Fruit fly (Drosophila melanogaster) whole organism, embryonic: ENCODE data around the gene waw.

Experiments used
- Bdp1 ChIP-seq: fragments of 200-800 bp; sonication (Bioruptor generic); optimal IDR thresholded peaks from 3 replicates; lab custom pipeline; 2016; ENCODE audit warnings: missing biosample characterization, missing genetic modification characterization
- CG12299 ChIP-seq: fragments of 200-800 bp; sonication (Bioruptor generic); optimal IDR thresholded peaks from 2 replicates; lab custom pipeline; 2018; ENCODE audit warnings: missing biosample characterization, mild to moderate bottlenecking, missing genetic modification characterization
- CG13287 ChIP-seq: fragments of 200-800 bp; sonication (Bioruptor generic); IDR thresholded peaks from 2 replicates; pipeline ENCODE4 v1.3.6; 2022; ENCODE audit warnings: missing biosample characterization, missing genetic modification characterization; ENCODE audit not compliant: partially characterized antibody
- CG14965 ChIP-seq: fragments of 200-800 bp; sonication (Bioruptor generic); optimal IDR thresholded peaks from 2 replicates; lab custom pipeline; 2016; ENCODE audit warnings: missing biosample characterization, missing genetic modification characterization, borderline replicate concordance
- CG15011 ChIP-seq: fragments of 200-800 bp; sonication (Bioruptor generic); optimal IDR thresholded peaks from 3 replicates; lab custom pipeline; 2018; ENCODE audit warnings: missing biosample characterization, mild to moderate bottlenecking, missing genetic modification characterization
- CG17385 ChIP-seq: fragments of 200-800 bp; sonication (Bioruptor generic); optimal IDR thresholded peaks from 3 replicates; lab custom pipeline; 2018; ENCODE audit warnings: missing biosample characterization, mild to moderate bottlenecking, missing genetic modification characterization
- CG18599 ChIP-seq: fragments of 200-800 bp; sonication (Bioruptor generic); optimal IDR thresholded peaks from 3 replicates; lab custom pipeline; 2017; ENCODE audit warnings: missing biosample characterization, missing genetic modification characterization, mild to moderate bottlenecking, moderate library complexity, missing genetic modification reagents
- CG2889 ChIP-seq: fragments of 200-800 bp; sonication (Bioruptor generic); IDR thresholded peaks from 3 replicates; pipeline ENCODE4 v1.3.6; 2022; ENCODE audit warnings: missing biosample characterization, missing genetic modification characterization
- CG33213 ChIP-seq: fragments of 200-800 bp; sonication (Bioruptor generic); optimal IDR thresholded peaks from 3 replicates; lab custom pipeline; 2016; ENCODE audit warnings: missing biosample characterization, missing genetic modification characterization
- CG34224 ChIP-seq: fragments of 200-800 bp; sonication (Bioruptor generic); IDR thresholded peaks from 3 replicates; pipeline ENCODE4 v1.3.6; 2022; ENCODE audit warnings: missing biosample characterization, missing genetic modification characterization; ENCODE audit not compliant: partially characterized antibody
- CG34376 ChIP-seq: fragments of 200-800 bp; sonication (Bioruptor generic); optimal IDR thresholded peaks from 2 replicates; lab custom pipeline; 2018; ENCODE audit warnings: missing biosample characterization, mild to moderate bottlenecking, missing genetic modification characterization
- CG34422 ChIP-seq: fragments of 200-800 bp; sonication (Bioruptor generic); IDR thresholded peaks from 3 replicates; pipeline ENCODE4 v1.3.6; 2022; ENCODE audit warnings: missing biosample characterization, missing genetic modification characterization
- CG4360 ChIP-seq: fragments of 200-800 bp; sonication (Bioruptor generic); IDR thresholded peaks from 2 replicates; pipeline ENCODE4 v1.3.6; 2022; ENCODE audit warnings: missing biosample characterization, missing genetic modification characterization
- CG4730 ChIP-seq: fragments of 200-800 bp; sonication (Bioruptor generic); IDR thresholded peaks from 2 replicates; pipeline ENCODE4 v1.3.6; 2022; ENCODE audit warnings: missing biosample characterization, missing genetic modification characterization
- CG6765 ChIP-seq: fragments of 200-800 bp; sonication (Bioruptor generic); optimal IDR thresholded peaks from 3 replicates; lab custom pipeline; 2017; ENCODE audit warnings: missing biosample characterization, mild to moderate bottlenecking, missing genetic modification characterization
- CG7357 ChIP-seq: fragments of 200-800 bp; sonication (Bioruptor generic); IDR thresholded peaks from 3 replicates; pipeline ENCODE4 v1.3.6; 2022; ENCODE audit warnings: missing biosample characterization, missing genetic modification characterization
- CG7928 ChIP-seq: fragments of 200-800 bp; sonication (Bioruptor generic); optimal IDR thresholded peaks from 2 replicates; lab custom pipeline; 2017; ENCODE audit warnings: missing biosample characterization, mild to moderate bottlenecking, missing genetic modification characterization
- Fer3 ChIP-seq: fragments of 200-800 bp; sonication (Bioruptor generic); optimal IDR thresholded peaks from 2 replicates; lab custom pipeline; 2018; ENCODE audit warnings: missing biosample characterization, mild to moderate bottlenecking, missing genetic modification characterization, moderate library complexity
- HLH4C ChIP-seq: fragments of 200-800 bp; sonication (Bioruptor generic); IDR thresholded peaks from 3 replicates; pipeline ENCODE4 v1.3.6; 2022; ENCODE audit warnings: missing biosample characterization, missing genetic modification characterization; ENCODE audit not compliant: partially characterized antibody
- HLHmδ ChIP-seq: fragments of 200-800 bp; sonication (Bioruptor generic); optimal IDR thresholded peaks from 2 replicates; lab custom pipeline; 2018; ENCODE audit warnings: missing biosample characterization, mild to moderate bottlenecking, missing genetic modification characterization, moderate library complexity
- Hr51 ChIP-seq, 2 experiments: fragments of 200-800 bp; sonication (Bioruptor generic); optimal IDR thresholded peaks; 2 replicates in 1 of 2; 3 replicates in 1 of 2; lab custom pipeline; 2016 to 2018; ENCODE audit warnings: missing biosample characterization in 2 of 2, missing genetic modification characterization in 2 of 2, mild to moderate bottlenecking in 1 of 2, moderate library complexity in 1 of 2
- Med ChIP-seq: fragments of 200-800 bp; sonication (Bioruptor generic); peaks from one replicate; lab custom pipeline; 2016; ENCODE audit warnings: missing biosample characterization, missing genetic modification characterization, mild to moderate bottlenecking, inconsistent platforms, moderate library complexity
- PHDP ChIP-seq: fragments of 200-800 bp; sonication (Bioruptor generic); optimal IDR thresholded peaks from 3 replicates; lab custom pipeline; 2018; ENCODE audit warnings: missing biosample characterization, mild to moderate bottlenecking, missing genetic modification characterization, moderate library complexity
- Pdp1 ChIP-seq, 2 experiments: fragments of 200-800 bp; sonication (Bioruptor generic); optimal IDR thresholded peaks; 3 replicates each; lab custom pipeline; 2016; ENCODE audit warnings: missing biosample characterization in 2 of 2, missing genetic modification characterization in 2 of 2, mild to moderate bottlenecking in 1 of 2, moderate library complexity in 1 of 2
- Sry-β ChIP-seq: fragments of 200-800 bp; sonication (Bioruptor generic); optimal IDR thresholded peaks from 2 replicates; lab custom pipeline; 2018; ENCODE audit warnings: missing biosample characterization, mild to moderate bottlenecking, missing genetic modification characterization, moderate library complexity
- Trl ChIP-seq, 3 experiments: fragments of >200 bp in 2 of 3; fragments of 200-800 bp in 1 of 3; sonication (Bioruptor generic) in 1 of 3; optimal IDR thresholded peaks; 2 replicates in 1 of 3; 3 replicates in 2 of 3; lab custom pipeline; 2016 to 2017; ENCODE audit warnings: missing biosample characterization in 1 of 3, missing genetic modification characterization in 1 of 3
- Xbp1 ChIP-seq: fragments of 200-800 bp; sonication (Bioruptor generic); optimal IDR thresholded peaks from 3 replicates; lab custom pipeline; 2016; ENCODE audit warnings: missing biosample characterization, mild to moderate bottlenecking, missing genetic modification characterization
- bsh ChIP-seq, 2 experiments: fragments of 200-800 bp; sonication (Bioruptor generic); optimal IDR thresholded peaks; 2 replicates each; lab custom pipeline; 2017 to 2018; ENCODE audit warnings: mild to moderate bottlenecking in 2 of 2, missing biosample characterization in 2 of 2, missing genetic modification characterization in 2 of 2, moderate library complexity in 1 of 2
- chinmo ChIP-seq: fragments of 200-800 bp; sonication (Bioruptor generic); IDR thresholded peaks from 4 replicates; pipeline ENCODE4 v1.3.6; 2022; ENCODE audit warnings: missing biosample characterization, missing genetic modification characterization; ENCODE audit not compliant: partially characterized antibody
- crol ChIP-seq: fragments of 200-800 bp; sonication (Bioruptor generic); IDR thresholded peaks from 2 replicates; pipeline ENCODE4 v1.3.6; 2022; ENCODE audit warnings: missing biosample characterization, missing genetic modification characterization
- cwo ChIP-seq: fragments of 200-800 bp; sonication (Bioruptor generic); optimal IDR thresholded peaks from 3 replicates; lab custom pipeline; 2017; ENCODE audit warnings: missing biosample characterization, missing genetic modification characterization, mild to moderate bottlenecking, moderate library complexity, missing genetic modification reagents
- dimm ChIP-seq: fragments of 200-800 bp; sonication (Bioruptor generic); IDR thresholded peaks from 2 replicates; pipeline ENCODE4 v1.3.6; 2022; ENCODE audit warnings: missing biosample characterization, missing genetic modification characterization
- ewg ChIP-seq: fragments of 200-800 bp; sonication (Bioruptor generic); optimal IDR thresholded peaks from 3 replicates; lab custom pipeline; 2017; ENCODE audit warnings: mild to moderate bottlenecking, missing biosample characterization, missing genetic modification reagents, missing genetic modification characterization
- exex ChIP-seq: fragments of 200-800 bp; sonication (Bioruptor generic); optimal IDR thresholded peaks from 4 replicates; lab custom pipeline; 2018; ENCODE audit warnings: missing biosample characterization, mild to moderate bottlenecking, missing genetic modification characterization, moderate library complexity
- gem ChIP-seq: fragments of 200-800 bp; sonication (Bioruptor generic); optimal IDR thresholded peaks from 2 replicates; lab custom pipeline; 2019; ENCODE audit warnings: missing biosample characterization, mild to moderate bottlenecking, missing genetic modification characterization, moderate library complexity
- gt ChIP-seq: fragments of 200-800 bp; sonication (Bioruptor generic); IDR thresholded peaks from 2 replicates; pipeline ENCODE4 v1.3.6; 2022; ENCODE audit warnings: missing biosample characterization, missing genetic modification characterization
- h ChIP-seq: fragments of >200 bp; optimal IDR thresholded peaks from 2 replicates; lab custom pipeline; 2017
- lilli ChIP-seq: fragments of 200-800 bp; sonication (Bioruptor generic); optimal IDR thresholded peaks from 3 replicates; lab custom pipeline; 2016; ENCODE audit warnings: missing biosample characterization, missing genetic modification characterization
- luna ChIP-seq: fragments of 200-800 bp; sonication (Bioruptor generic); optimal IDR thresholded peaks from 2 replicates; lab custom pipeline; 2016; ENCODE audit warnings: missing biosample characterization, missing genetic modification characterization
- mirr ChIP-seq: fragments of 200-800 bp; sonication (Bioruptor generic); optimal IDR thresholded peaks from 3 replicates; lab custom pipeline; 2018; ENCODE audit warnings: missing biosample characterization, mild to moderate bottlenecking, missing genetic modification characterization
- odd ChIP-seq: fragments of 200-800 bp; sonication (Bioruptor generic); optimal IDR thresholded peaks from 2 replicates; lab custom pipeline; 2017; ENCODE audit warnings: missing biosample characterization, mild to moderate bottlenecking, missing genetic modification characterization
- onecut ChIP-seq: fragments of 200-800 bp; sonication (Bioruptor generic); IDR thresholded peaks from 2 replicates; pipeline ENCODE4 v1.3.6; 2022; ENCODE audit warnings: missing biosample characterization, missing genetic modification characterization
- pum ChIP-seq: fragments of 200-800 bp; sonication (Bioruptor generic); optimal IDR thresholded peaks from 2 replicates; lab custom pipeline; 2016; ENCODE audit warnings: missing biosample characterization, missing genetic modification characterization
- ro ChIP-seq: fragments of 200-800 bp; sonication (Bioruptor generic); IDR thresholded peaks from 2 replicates; pipeline ENCODE4 v1.3.6; 2022; ENCODE audit warnings: missing biosample characterization, missing genetic modification characterization
- sd ChIP-seq: fragments of 200-800 bp; sonication (Bioruptor generic); optimal IDR thresholded peaks from 3 replicates; lab custom pipeline; 2018; ENCODE audit warnings: missing biosample characterization, mild to moderate bottlenecking, missing genetic modification characterization, moderate library complexity
- sens-2 ChIP-seq: fragments of 200-800 bp; sonication (Bioruptor generic); IDR thresholded peaks from 2 replicates; pipeline ENCODE4 v1.3.6; 2022; ENCODE audit warnings: missing biosample characterization, missing genetic modification characterization
- vnd ChIP-seq: fragments of 200-800 bp; sonication (Bioruptor generic); IDR thresholded peaks from 3 replicates; pipeline ENCODE4 v1.3.6; 2022; ENCODE audit warnings: missing biosample characterization, missing genetic modification characterization; ENCODE audit not compliant: partially characterized antibody
- yki ChIP-seq: fragments of >200 bp; optimal IDR thresholded peaks from 3 replicates; lab custom pipeline; 2018

Gene waw

DNA sequence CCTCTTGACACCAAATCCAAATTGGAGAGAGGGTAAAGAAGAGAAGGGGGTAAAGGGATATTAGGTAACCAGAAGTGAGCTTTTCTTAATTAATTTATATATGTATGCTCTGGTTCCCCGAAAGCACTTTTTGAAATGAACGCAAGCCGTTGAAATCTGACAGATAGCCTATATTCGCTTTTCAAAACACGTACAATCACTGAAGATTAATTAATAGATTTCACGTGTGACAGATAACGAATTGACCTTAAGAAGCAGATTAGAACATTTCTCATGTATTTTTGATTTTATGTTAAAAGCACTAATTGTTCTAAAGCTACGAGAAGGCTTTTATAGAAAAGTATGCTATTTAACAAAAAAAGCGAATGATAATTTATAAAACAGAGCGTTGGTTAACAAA, 25.8 kb upstream of the waw start:
- peak; percentile 69 for TF ChIP-seq cwo (GFP tag; lab: Kevin White, UChicago)
- TF ChIP-seq mirr (GFP tag; lab: Kevin White, UChicago): peak; percentile 65
- peak in 1 of 2 experiments; percentile 69 for TF ChIP-seq Pdp1 (GFP tag; optimal IDR thresholded peaks at IDR 0.05; lab: Kevin White, UChicago)
- TF ChIP-seq CG34376 (GFP tag; lab: Kevin White, UChicago): peak; percentile 56
- peak; percentile 85 for TF ChIP-seq exex (tag; lab: Kevin White, UChicago)
- no peak for TF ChIP-seq Bdp1 (GFP tag; lab: Kevin White, UChicago)
- TF ChIP-seq PHDP (tag; lab: Kevin White, UChicago): no peak

DNA sequence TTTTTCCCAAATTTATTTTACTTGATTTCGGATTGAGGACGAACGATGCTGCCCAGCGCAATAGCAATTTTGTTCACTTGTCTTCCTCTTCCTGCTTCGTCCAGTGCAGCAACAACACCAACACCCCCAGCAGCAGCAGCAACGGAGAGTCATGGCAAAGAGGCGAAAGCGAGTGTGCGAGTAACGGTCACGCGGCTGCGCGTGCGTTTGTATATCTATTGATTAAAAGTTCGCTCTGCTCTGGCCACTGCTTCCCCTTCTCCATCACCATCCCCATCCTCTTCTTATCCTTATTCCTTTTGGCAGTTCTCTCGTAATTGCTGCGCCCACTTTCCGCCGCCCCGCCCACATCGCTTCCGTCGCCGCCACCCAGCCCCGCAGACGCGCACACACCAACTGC, 24.7 kb upstream of the waw start:
- TF ChIP-seq crol (GFP tag; lab: Robert Waterston, UW): peak; percentile 43
- no peak for TF ChIP-seq CG4730 (GFP tag; lab: Robert Waterston, UW)
- no peak for TF ChIP-seq HLHmδ (GFP tag; lab: Kevin White, UChicago)
- TF ChIP-seq CG17385 (GFP tag; lab: Kevin White, UChicago): peak; percentile 70
- no peak for TF ChIP-seq CG7928 (GFP tag; lab: Kevin White, UChicago)
- TF ChIP-seq gt (GFP tag; lab: Robert Waterston, UW): no peak
- no peak for TF ChIP-seq CG12299 (tag; lab: Kevin White, UChicago)
- TF ChIP-seq gem (tag; lab: Kevin White, UChicago): no peak
- no peak for TF ChIP-seq pum (GFP tag; lab: Kevin White, UChicago)
- TF ChIP-seq CG7357 (GFP tag; lab: Robert Waterston, UW): no peak
- peak; percentile 92 for TF ChIP-seq onecut (GFP tag; lab: Robert Waterston, UW)
- TF ChIP-seq CG15011: no peak
- TF ChIP-seq Sry-β (GFP tag; lab: Kevin White, UChicago): no peak
- 0 out of 4 replicates have a peak, but pooled peaks have one; percentile 18 for TF ChIP-seq chinmo (GFP tag; lab: Robert Waterston, UW)
- TF ChIP-seq Trl (optimal IDR thresholded peaks at IDR 0.05; lab: Kevin White, UChicago): peak in 1 of 2 experiments; percentile 6
- TF ChIP-seq Trl (GFP tag; optimal IDR thresholded peaks at IDR 0.05; lab: Kevin White, UChicago): no peak
- no peak for TF ChIP-seq yki (lab: Kevin White, UChicago)
- peak; percentile 33 for TF ChIP-seq Med (GFP tag; lab: Kevin White, UChicago)
- TF ChIP-seq CG18599 (GFP tag; lab: Kevin White, UChicago): peak; percentile 11
- no peak for TF ChIP-seq dimm (GFP tag; lab: Robert Waterston, UW)
- TF ChIP-seq bsh (GFP tag; optimal IDR thresholded peaks at IDR 0.05; lab: Kevin White, UChicago): peak in 1 of 2 experiments; percentile 5
- TF ChIP-seq vnd (GFP tag; lab: Robert Waterston, UW): no peak
- TF ChIP-seq luna (GFP tag; lab: Kevin White, UChicago): no peak
- TF ChIP-seq ewg (GFP tag; lab: Kevin White, UChicago): peak; percentile 86
- TF ChIP-seq Xbp1: no peak
- TF ChIP-seq CG4360 (GFP tag; lab: Robert Waterston, UW): 0 out of 2 replicates have a peak, but pooled peaks have one; percentile 27

DNA sequence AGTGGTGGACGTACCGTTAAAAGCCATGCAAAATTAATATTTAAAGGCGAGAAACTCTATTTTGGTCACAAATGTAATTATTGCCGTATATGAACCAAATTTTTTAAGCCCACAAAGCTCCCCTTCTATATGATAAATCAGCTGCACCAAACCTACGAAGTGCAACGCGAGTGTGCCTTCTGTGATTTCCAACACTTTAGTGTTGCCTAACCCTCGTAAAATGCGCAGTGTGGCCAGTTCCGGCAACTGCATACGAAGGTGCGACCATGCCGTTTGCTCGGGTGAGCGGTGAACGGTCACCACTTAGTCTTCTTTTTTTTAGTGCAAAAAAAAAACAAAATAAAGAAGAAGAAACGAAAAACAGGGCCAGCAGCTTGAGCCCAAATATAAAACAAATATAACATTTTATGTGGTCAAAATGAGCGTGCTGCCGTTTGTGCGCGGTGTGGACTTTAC, 23.3 kb upstream of the waw start, which contains the start of the genes tty and fliI:
tty (minus strand) TSS at position 201 of the 456 bp plus-strand sequence.
fliI (plus strand) TSS at position 266 of the 456 bp plus-strand sequence.
- TF ChIP-seq CG34224 (GFP tag; lab: Robert Waterston, UW) (no peak), odd (no peak), CG6765 (GFP tag; lab: Kevin White, UChicago) (peak; percentile 11), CG13287 (GFP tag; lab: Robert Waterston, UW) (peak; percentile 14; the same call in 1 of the 2 replicates), h (lab: Kevin White, UChicago) (no peak), HLH4C (GFP tag; lab: Robert Waterston, UW) (no peak), lilli (GFP tag; lab: Kevin White, UChicago) (peak; percentile 91), CG33213 (peak; percentile 89), CG34422 (peak; percentile 94), ro (peak; percentile 65), sens-2 (peak; percentile 72), Fer3 (tag; lab: Kevin White, UChicago) (peak; percentile 72), CG2889 (GFP tag; lab: Robert Waterston, UW) (peak; percentile 84), sd (peak; percentile 43), CG14965 (no peak), Hr51 (GFP tag; optimal IDR thresholded peaks at IDR 0.05; lab: Kevin White, UChicago) (peak; percentile 76 to 83)
